Fruit fly (Drosophila melanogaster) whole organism, embryonic: Measurements from ENCODE around the gene CG4218.

ENCODE experiments used
- ATbp ChIP-seq: fragments of 200-800 bp; sonication (Bioruptor generic); optimal IDR thresholded peaks from 2 replicates; lab custom pipeline; 2017; ENCODE audit warnings: missing biosample characterization, mild to moderate bottlenecking, missing genetic modification characterization, missing genetic modification reagents
- Antp ChIP-seq: fragments of 200-800 bp; sonication (Bioruptor generic); optimal IDR thresholded peaks from 3 replicates; lab custom pipeline; 2016; ENCODE audit warnings: missing biosample characterization, missing genetic modification characterization
- B-H2 ChIP-seq: fragments of 200-800 bp; sonication (Bioruptor generic); optimal IDR thresholded peaks from 2 replicates; lab custom pipeline; 2018; ENCODE audit warnings: missing biosample characterization, mild to moderate bottlenecking, missing genetic modification characterization
- CG10431 ChIP-seq: fragments of 200-800 bp; sonication (Bioruptor generic); optimal IDR thresholded peaks from 3 replicates; lab custom pipeline; 2018; ENCODE audit warnings: missing biosample characterization, mild to moderate bottlenecking, missing genetic modification characterization
- CG11560 ChIP-seq: fragments of 200-800 bp; sonication (Bioruptor generic); IDR thresholded peaks from 3 replicates; pipeline ENCODE4 v1.3.6; 2022; ENCODE audit warnings: missing biosample characterization, missing genetic modification characterization
- CG12391 ChIP-seq: fragments of 200-800 bp; sonication (Bioruptor generic); optimal IDR thresholded peaks from 3 replicates; lab custom pipeline; 2018; ENCODE audit warnings: missing biosample characterization, mild to moderate bottlenecking, missing genetic modification characterization, moderate library complexity
- CG12942 ChIP-seq: fragments of 200-800 bp; sonication (Bioruptor generic); optimal IDR thresholded peaks from 3 replicates; lab custom pipeline; 2016; ENCODE audit warnings: missing biosample characterization, missing genetic modification characterization
- CG13424 ChIP-seq: fragments of 200-800 bp; sonication (Bioruptor generic); optimal IDR thresholded peaks from 2 replicates; lab custom pipeline; 2019; ENCODE audit warnings: missing biosample characterization, mild to moderate bottlenecking, missing genetic modification characterization, moderate library complexity
- CG1602 ChIP-seq: fragments of 200-800 bp; sonication (Bioruptor generic); optimal IDR thresholded peaks from 3 replicates; lab custom pipeline; 2016; ENCODE audit warnings: missing biosample characterization, missing genetic modification characterization
- CG17359 ChIP-seq: fragments of 200-800 bp; sonication (Bioruptor generic); optimal IDR thresholded peaks from 3 replicates; lab custom pipeline; 2018; ENCODE audit warnings: missing biosample characterization, mild to moderate bottlenecking, missing genetic modification characterization, moderate library complexity
- CG1832 ChIP-seq: fragments of 200-800 bp; sonication (Bioruptor generic); optimal IDR thresholded peaks from 2 replicates; lab custom pipeline; 2017; ENCODE audit warnings: missing biosample characterization, mild to moderate bottlenecking, missing genetic modification characterization, inconsistent platforms
- CG30020 ChIP-seq: fragments of 200-800 bp; optimal IDR thresholded peaks from 2 replicates; lab custom pipeline; 2019; ENCODE audit warnings: missing biosample characterization, mild to moderate bottlenecking, missing genetic modification characterization, moderate library complexity
- CG30403 ChIP-seq: fragments of 200-800 bp; sonication (Bioruptor generic); optimal IDR thresholded peaks from 3 replicates; lab custom pipeline; 2016; ENCODE audit warnings: missing biosample characterization, missing genetic modification characterization
- CG3065 ChIP-seq: fragments of 200-800 bp; sonication (Bioruptor generic); optimal IDR thresholded peaks from 2 replicates; lab custom pipeline; 2016; ENCODE audit warnings: missing biosample characterization, missing genetic modification characterization
- CG3407 ChIP-seq: fragments of 200-800 bp; sonication (Bioruptor generic); optimal IDR thresholded peaks from 2 replicates; lab custom pipeline; 2018; ENCODE audit warnings: missing biosample characterization, mild to moderate bottlenecking, missing genetic modification characterization
- CG3847 ChIP-seq: fragments of 200-800 bp; sonication (Bioruptor generic); IDR thresholded peaks from 2 replicates; pipeline ENCODE4 v1.3.6; 2022; ENCODE audit warnings: missing biosample characterization, missing genetic modification characterization
- CG42726 ChIP-seq: fragments of 200-800 bp; sonication (Bioruptor generic); IDR thresholded peaks from 2 replicates; pipeline ENCODE4 v1.3.6; 2022; ENCODE audit warnings: missing biosample characterization, missing genetic modification characterization; ENCODE audit not compliant: partially characterized antibody
- CG4424 ChIP-seq: fragments of 200-800 bp; sonication (Bioruptor generic); optimal IDR thresholded peaks from 3 replicates; lab custom pipeline; 2016; ENCODE audit warnings: missing biosample characterization, missing genetic modification characterization
- CG4707 ChIP-seq: fragments of 200-800 bp; sonication (Bioruptor generic); optimal IDR thresholded peaks from 2 replicates; lab custom pipeline; 2018; ENCODE audit warnings: missing biosample characterization, mild to moderate bottlenecking, missing genetic modification characterization, moderate library complexity
- CG4730 ChIP-seq: fragments of 200-800 bp; sonication (Bioruptor generic); IDR thresholded peaks from 2 replicates; pipeline ENCODE4 v1.3.6; 2022; ENCODE audit warnings: missing biosample characterization, missing genetic modification characterization
- CG6791 ChIP-seq: fragments of 200-800 bp; sonication (Bioruptor generic); IDR thresholded peaks from 3 replicates; pipeline ENCODE4 v1.3.6; 2022; ENCODE audit warnings: missing biosample characterization, missing genetic modification characterization; ENCODE audit not compliant: partially characterized antibody
- CG7745 ChIP-seq: fragments of 200-800 bp; sonication (Bioruptor generic); optimal IDR thresholded peaks from 2 replicates; lab custom pipeline; 2018; ENCODE audit warnings: missing biosample characterization, mild to moderate bottlenecking, missing genetic modification characterization, moderate library complexity
- CG8359 ChIP-seq: fragments of 200-800 bp; sonication (Bioruptor generic); optimal IDR thresholded peaks from 2 replicates; lab custom pipeline; 2017; ENCODE audit warnings: missing biosample characterization, mild to moderate bottlenecking, missing genetic modification characterization, borderline replicate concordance
- CG9609 ChIP-seq: fragments of 200-800 bp; sonication (Bioruptor generic); optimal IDR thresholded peaks from 3 replicates; lab custom pipeline; 2016; ENCODE audit warnings: missing biosample characterization, missing genetic modification characterization
- Lpt ChIP-seq: fragments of >200 bp; optimal IDR thresholded peaks from 2 replicates; lab custom pipeline; 2018; ENCODE audit warnings: missing biosample characterization, missing genetic modification characterization
- Mad ChIP-seq: fragments of 200-800 bp; sonication (Bioruptor generic); optimal IDR thresholded peaks from 2 replicates; lab custom pipeline; 2016; ENCODE audit warnings: missing biosample characterization, missing genetic modification characterization
- Sox102F ChIP-seq: fragments of 200-800 bp; sonication (Bioruptor generic); optimal IDR thresholded peaks from 2 replicates; lab custom pipeline; 2018; ENCODE audit warnings: missing biosample characterization, mild to moderate bottlenecking, missing genetic modification characterization, moderate library complexity
- bigmax ChIP-seq: fragments of 200-800 bp; sonication (Bioruptor generic); optimal IDR thresholded peaks from 2 replicates; lab custom pipeline; 2018; ENCODE audit warnings: missing biosample characterization, mild to moderate bottlenecking, missing genetic modification characterization
- caup ChIP-seq: fragments of 200-800 bp; sonication (Bioruptor generic); optimal IDR thresholded peaks from 3 replicates; lab custom pipeline; 2017; ENCODE audit warnings: missing biosample characterization, mild to moderate bottlenecking, missing genetic modification characterization, moderate library complexity; ENCODE audit not compliant: severe bottlenecking
- ci ChIP-seq: fragments of 200-800 bp; sonication (Bioruptor generic); IDR thresholded peaks from 3 replicates; pipeline ENCODE4 v1.3.6; 2022; ENCODE audit warnings: missing biosample characterization, missing genetic modification characterization
- crol ChIP-seq: fragments of 200-800 bp; sonication (Bioruptor generic); IDR thresholded peaks from 2 replicates; pipeline ENCODE4 v1.3.6; 2022; ENCODE audit warnings: missing biosample characterization, missing genetic modification characterization
- ewg ChIP-seq: fragments of 200-800 bp; sonication (Bioruptor generic); optimal IDR thresholded peaks from 3 replicates; lab custom pipeline; 2017; ENCODE audit warnings: mild to moderate bottlenecking, missing biosample characterization, missing genetic modification reagents, missing genetic modification characterization
- fd96Cb ChIP-seq: fragments of 200-800 bp; sonication (Bioruptor generic); optimal IDR thresholded peaks from 2 replicates; lab custom pipeline; 2018; ENCODE audit warnings: missing biosample characterization, mild to moderate bottlenecking, missing genetic modification characterization, moderate library complexity
- gce ChIP-seq: fragments of 200-800 bp; sonication (Bioruptor generic); IDR thresholded peaks from 3 replicates; pipeline ENCODE4 v1.3.6; 2022; ENCODE audit warnings: missing biosample characterization, missing genetic modification characterization
- gcm2 ChIP-seq: fragments of 200-800 bp; sonication (Bioruptor generic); optimal IDR thresholded peaks from 2 replicates; lab custom pipeline; 2016; ENCODE audit warnings: missing biosample characterization, missing genetic modification characterization
- grn ChIP-seq: fragments of 200-800 bp; sonication (Bioruptor generic); optimal IDR thresholded peaks from 3 replicates; lab custom pipeline; 2017; ENCODE audit warnings: missing biosample characterization, missing genetic modification characterization
- gro ChIP-seq: fragments of 200-800 bp; sonication (Bioruptor generic); optimal IDR thresholded peaks from 2 replicates; lab custom pipeline; 2016; ENCODE audit warnings: missing biosample characterization, missing genetic modification characterization
- jing ChIP-seq: fragments of 200-800 bp; sonication (Bioruptor generic); optimal IDR thresholded peaks from 2 replicates; lab custom pipeline; 2018; ENCODE audit warnings: missing biosample characterization, mild to moderate bottlenecking, missing genetic modification characterization
- ken ChIP-seq: fragments of 200-800 bp; sonication (Bioruptor generic); IDR thresholded peaks from 3 replicates; pipeline ENCODE4 v1.3.6; 2022; ENCODE audit warnings: missing biosample characterization, missing genetic modification characterization
- lilli ChIP-seq: fragments of 200-800 bp; sonication (Bioruptor generic); optimal IDR thresholded peaks from 3 replicates; lab custom pipeline; 2016; ENCODE audit warnings: missing biosample characterization, missing genetic modification characterization
- maf-S ChIP-seq: fragments of 200-800 bp; sonication (Bioruptor generic); optimal IDR thresholded peaks from 2 replicates; lab custom pipeline; 2016; ENCODE audit warnings: missing biosample characterization, missing genetic modification characterization
- mirr ChIP-seq: fragments of 200-800 bp; sonication (Bioruptor generic); optimal IDR thresholded peaks from 3 replicates; lab custom pipeline; 2018; ENCODE audit warnings: missing biosample characterization, mild to moderate bottlenecking, missing genetic modification characterization
- otp ChIP-seq: fragments of 200-800 bp; sonication (Bioruptor generic); IDR thresholded peaks from 3 replicates; pipeline ENCODE4, ENCODE4 v1.3.6; 2022; ENCODE audit warnings: missing biosample characterization, missing genetic modification characterization
- run ChIP-seq: fragments of 200-800 bp; sonication (Bioruptor generic); optimal IDR thresholded peaks from 3 replicates; lab custom pipeline; 2018; ENCODE audit warnings: missing biosample characterization, mild to moderate bottlenecking, missing genetic modification characterization
- salm ChIP-seq: fragments of 200-800 bp; sonication (Bioruptor generic); optimal IDR thresholded peaks from 2 replicates; lab custom pipeline; 2018; ENCODE audit warnings: missing biosample characterization, mild to moderate bottlenecking, missing genetic modification characterization
- sd ChIP-seq: fragments of 200-800 bp; sonication (Bioruptor generic); optimal IDR thresholded peaks from 3 replicates; lab custom pipeline; 2018; ENCODE audit warnings: missing biosample characterization, mild to moderate bottlenecking, missing genetic modification characterization, moderate library complexity
- sens-2 ChIP-seq: fragments of 200-800 bp; sonication (Bioruptor generic); IDR thresholded peaks from 2 replicates; pipeline ENCODE4 v1.3.6; 2022; ENCODE audit warnings: missing biosample characterization, missing genetic modification characterization
- sob ChIP-seq: fragments of 200-800 bp; sonication (Bioruptor generic); IDR thresholded peaks from 2 replicates; pipeline ENCODE4 v1.3.6; 2022; ENCODE audit warnings: missing biosample characterization, missing genetic modification characterization
- sr ChIP-seq: fragments of 200-800 bp; sonication (Bioruptor generic); IDR thresholded peaks from 3 replicates; pipeline ENCODE4 v1.3.6; 2022; ENCODE audit warnings: missing biosample characterization, missing genetic modification characterization
- tio ChIP-seq: fragments of 200-800 bp; sonication (Bioruptor generic); optimal IDR thresholded peaks from 2 replicates; lab custom pipeline; 2017; ENCODE audit warnings: missing biosample characterization, missing genetic modification characterization, inconsistent platforms
- twi ChIP-seq: fragments of 200-800 bp; optimal IDR thresholded peaks from 2 replicates; lab custom pipeline; 2019; ENCODE audit warnings: missing biosample characterization, mild to moderate bottlenecking, missing genetic modification characterization, moderate library complexity

Gene CG4218

dm6 chr2L:14545319-14545740 lies 3.6 kb downstream of the CG4218 start (continued):
- TF ChIP-seq ken (GFP tag; lab: Robert Waterston, UW) (0 out of 3 replicates have a peak, but pooled peaks have one; percentile 26), CG4707 (GFP tag; lab: Kevin White, UChicago) (peak; percentile 62), gce (GFP tag; lab: Robert Waterston, UW) (peak; percentile 48; the same call in 1 of the 3 replicates), ci (GFP tag; lab: Robert Waterston, UW) (peak; percentile 60; the same call in 2 of the 3 replicates), Lpt (GFP tag; lab: Kevin White, UChicago) (no peak), jing (no peak), CG42726 (no peak), Mad (GFP tag; lab: Kevin White, UChicago) (peak; percentile 2), gcm2 (GFP tag; lab: Kevin White, UChicago) (no peak), CG13424 (tag; lab: Kevin White, UChicago) (peak; percentile 50), CG3065 (GFP tag; lab: Kevin White, UChicago) (peak; percentile 11), CG3847 (GFP tag; lab: Robert Waterston, UW) (peak; percentile 19; the same call in 1 of the 2 replicates), CG6791 (no peak), bigmax (no peak), run (tag; lab: Kevin White, UChicago) (peak; percentile 55), sd (tag; lab: Kevin White, UChicago) (peak; percentile 90), sens-2 (no peak), caup (peak; percentile 8), tio (peak; percentile 55), ewg (peak; percentile 21), CG4424 (peak; percentile 5), twi (peak; percentile 71), CG1602 (GFP tag; lab: Kevin White, UChicago) (peak; percentile 52), mirr (GFP tag; lab: Kevin White, UChicago) (no peak), CG9609 (GFP tag; lab: Kevin White, UChicago) (peak; percentile 24), B-H2 (GFP tag; lab: Kevin White, UChicago) (no peak), CG4730 (GFP tag; lab: Robert Waterston, UW) (no peak), CG30020 (no peak), salm (peak; percentile 38), CG30403 (GFP tag; lab: Kevin White, UChicago) (no peak), CG12391 (tag; lab: Kevin White, UChicago) (peak; percentile 42), crol (GFP tag; lab: Robert Waterston, UW) (peak; percentile 85), otp (peak; percentile 86), gro (GFP tag; lab: Kevin White, UChicago) (no peak), Sox102F (no peak), CG10431 (GFP tag; lab: Kevin White, UChicago) (peak; percentile 14), maf-S (GFP tag; lab: Kevin White, UChicago) (peak; percentile 28), lilli (GFP tag; lab: Kevin White, UChicago) (peak; percentile 27), CG12942 (GFP tag; lab: Kevin White, UChicago) (peak; percentile 40), CG17359 (tag; lab: Kevin White, UChicago) (peak; percentile 42), CG7745 (tag; lab: Kevin White, UChicago) (peak; percentile 90), CG3407 (peak; percentile 77), CG11560 (no peak), fd96Cb (tag; lab: Kevin White, UChicago) (no peak), CG8359 (peak; percentile 53), grn (GFP tag; lab: Kevin White, UChicago) (peak; percentile 74), Antp (GFP tag; lab: Kevin White, UChicago) (peak; percentile 21), CG1832 (GFP tag; lab: Kevin White, UChicago) (no peak), sr (GFP tag; lab: Robert Waterston, UW) (peak; percentile 36; the same call in 1 of the 3 replicates), ATbp (GFP tag; lab: Kevin White, UChicago) (peak; percentile 39), sob (GFP tag; lab: Robert Waterston, UW) (peak; percentile 41; the same call in 1 of the 2 replicates)
